Fruit fly (Drosophila melanogaster) whole organism, pupa: ENCODE data around the gene Bx.
A peak's percentile ranks its signal among the peaks of the same experiment; 100 is the strongest.

Experiments
- CG12605 ChIP-seq: fragments of 200-800 bp; sonication (Bioruptor generic); IDR thresholded peaks from 2 replicates; pipeline ENCODE4 v1.3.6; 2022; ENCODE audit warnings: missing biosample characterization, missing genetic modification characterization
- CG14655 ChIP-seq: fragments of 200-800 bp; sonication (Bioruptor generic); optimal IDR thresholded peaks from 3 replicates; lab custom pipeline; 2017; ENCODE audit warnings: mild to moderate bottlenecking, missing biosample characterization, missing genetic modification reagents, missing genetic modification characterization
- CG32121 ChIP-seq: fragments of 200-800 bp; sonication (Bioruptor generic); IDR thresholded peaks from 2 replicates; pipeline ENCODE4 v1.3.6; 2022; ENCODE audit warnings: missing biosample characterization, missing genetic modification characterization
- CG8159 ChIP-seq: fragments of 200-800 bp; sonication (Bioruptor generic); optimal IDR thresholded peaks from 3 replicates; lab custom pipeline; 2018; ENCODE audit warnings: missing biosample characterization, mild to moderate bottlenecking, missing genetic modification characterization, moderate library complexity
- CG8301 ChIP-seq: fragments of 200-800 bp; sonication (Bioruptor generic); optimal IDR thresholded peaks from 2 replicates; lab custom pipeline; 2018; ENCODE audit warnings: missing biosample characterization, mild to moderate bottlenecking, missing genetic modification characterization
- D1 ChIP-seq: fragments of 200-800 bp; sonication (Bioruptor generic); optimal IDR thresholded peaks from 2 replicates; lab custom pipeline; 2018; ENCODE audit warnings: missing biosample characterization, mild to moderate bottlenecking, missing genetic modification characterization, moderate library complexity
- EcR ChIP-seq: fragments of 200-800 bp; sonication (Bioruptor generic); optimal IDR thresholded peaks from 3 replicates; lab custom pipeline; 2019; ENCODE audit warnings: missing biosample characterization, missing genetic modification characterization, mild to moderate bottlenecking, moderate library complexity, missing genetic modification reagents
- Ets98B ChIP-seq: fragments of 200-800 bp; sonication (Bioruptor generic); IDR thresholded peaks from 2 replicates; pipeline ENCODE4 v1.3.6; 2022; ENCODE audit warnings: missing biosample characterization, missing genetic modification characterization
- Pif1A ChIP-seq: fragments of 200-800 bp; sonication (Bioruptor generic); optimal IDR thresholded peaks from 3 replicates; lab custom pipeline; 2016; ENCODE audit warnings: missing biosample characterization, missing genetic modification characterization
- fd96Ca ChIP-seq: fragments of 200-800 bp; sonication (Bioruptor generic); IDR thresholded peaks from 3 replicates; pipeline ENCODE4 v1.3.6; 2022; ENCODE audit warnings: missing biosample characterization, missing genetic modification characterization
- gl ChIP-seq: fragments of 200-800 bp; sonication (Bioruptor generic); optimal IDR thresholded peaks from 2 replicates; lab custom pipeline; 2018; ENCODE audit warnings: missing biosample characterization, mild to moderate bottlenecking, missing genetic modification characterization
- rn ChIP-seq: fragments of 200-800 bp; sonication (Bioruptor generic); IDR thresholded peaks from 2 replicates; pipeline ENCODE4 v1.3.6; 2022; ENCODE audit warnings: missing biosample characterization, missing genetic modification characterization

DNA sequence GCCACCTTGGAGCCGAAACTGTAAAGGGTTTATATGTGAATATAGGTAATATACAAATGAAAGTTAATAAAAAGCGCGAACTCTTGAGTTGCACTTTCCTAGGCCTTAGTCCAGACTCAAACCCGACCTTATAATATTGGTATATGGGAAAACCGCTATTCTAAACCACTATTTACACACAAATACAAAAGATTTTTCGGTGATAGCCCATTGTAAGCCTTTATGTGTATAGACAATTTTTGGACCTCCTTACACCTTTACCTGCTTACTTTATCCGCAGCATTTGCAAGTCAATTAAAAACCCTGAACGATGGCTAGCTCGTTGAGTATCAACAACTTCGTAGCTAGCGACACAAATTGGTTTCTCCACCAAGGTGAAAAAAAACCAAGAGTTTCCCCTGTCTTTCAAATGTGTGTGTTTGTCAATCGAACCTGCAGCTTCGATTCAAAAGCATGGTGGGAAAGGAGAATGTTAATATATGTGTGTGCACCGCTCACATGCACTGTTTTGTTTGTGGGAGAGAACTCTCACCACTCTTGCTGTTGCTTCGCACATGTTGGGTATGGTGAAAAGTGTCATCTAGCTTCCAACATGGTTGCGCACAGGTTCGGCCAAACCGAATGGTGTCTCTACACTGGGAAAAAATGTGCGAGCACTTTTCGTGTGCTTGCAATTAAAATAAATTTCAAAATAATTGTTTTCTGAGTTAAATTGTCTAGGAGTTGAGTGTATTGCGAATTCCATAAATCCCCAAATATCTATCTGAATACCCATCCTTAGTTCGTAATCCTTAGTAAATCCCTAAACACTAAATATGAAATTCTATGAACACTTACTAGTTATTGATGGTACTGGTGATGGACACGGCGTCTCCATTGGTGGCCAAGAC is 8.3 kb upstream of the Bx start:
- TF ChIP-seq CG8301 (tag; lab: Kevin White, UChicago) (peak; percentile 69), EcR (GFP tag; lab: Kevin White, UChicago) (peak; percentile 3), CG8159 (peak; percentile 57), CG32121 (GFP tag; lab: Robert Waterston, UW) (peak; percentile 82), CG12605 (GFP tag; lab: Robert Waterston, UW) (peak; percentile 85), Pif1A (peak; percentile 77), fd96Ca (peak; percentile 83), Ets98B (GFP tag; lab: Robert Waterston, UW) (peak; percentile 86), CG14655 (GFP tag; lab: Kevin White, UChicago) (no peak), rn (GFP tag; lab: Robert Waterston, UW) (peak; percentile 70; the same call in 1 of the 2 replicates), gl (tag; lab: Kevin White, UChicago) (peak; percentile 30), D1 (tag; lab: Kevin White, UChicago) (peak; percentile 17)
